Worm (Caenorhabditis elegans): ENCODE measurements around the gene cah-3.

ce11 chrX:16533860-16534259 is 46.6 kb downstream of the cah-3 start:
- TF ChIP-seq pha-4 (tag; optimal IDR thresholded peaks at IDR 0.05) (no peak), elt-4 (tag; optimal IDR thresholded peaks at IDR 0.05) (no peak), F13H6.1 (tag; optimal IDR thresholded peaks at IDR 0.05) (no peak), ceh-34 (tag; optimal IDR thresholded peaks at IDR 0.05) (no peak), pqm-1 (tag; optimal IDR thresholded peaks at IDR 0.05) (no peak), ama-1 (optimal IDR thresholded peaks at IDR 0.05) (no peak), dmd-4 (tag; optimal IDR thresholded peaks at IDR 0.05; ENCODE audit: borderline replicate concordance) (no peak), npax-4 (tag; optimal IDR thresholded peaks at IDR 0.05) (no peak), K02D7.2 (tag; optimal IDR thresholded peaks at IDR 0.05) (no peak), mec-3 (tag; optimal IDR thresholded peaks at IDR 0.05; ENCODE audit: borderline replicate concordance) (no peak), elt-2 (tag; optimal IDR thresholded peaks at IDR 0.05) (no peak)
